Fruit fly (Drosophila melanogaster): ENCODE measurements around the gene Mhc.

Mhc gene

DNA sequence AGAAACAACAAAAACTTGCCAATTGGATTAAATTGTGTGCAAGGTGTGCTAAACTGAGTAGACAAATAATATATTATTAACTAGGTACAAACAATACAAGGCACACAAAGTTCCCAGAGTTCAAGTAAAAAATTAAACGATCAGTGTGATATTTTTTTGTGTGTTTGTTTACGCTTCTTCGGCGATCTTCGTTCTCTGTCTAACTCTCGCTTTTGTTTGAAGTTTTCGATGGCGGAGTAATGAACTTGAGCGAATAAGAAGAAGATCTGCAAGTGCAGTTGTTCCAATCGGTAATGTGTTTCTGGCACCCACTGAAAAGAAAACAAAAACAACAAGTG lies 50.4 kb downstream of the Mhc start:
- TF ChIP-seq ttk (optimal IDR thresholded peaks at IDR 0.05): no peak
- TF ChIP-seq Myc (optimal IDR thresholded peaks at IDR 0.05): no peak
- no peak for TF ChIP-seq insv (optimal IDR thresholded peaks at IDR 0.05)
- TF ChIP-seq Sin3A (optimal IDR thresholded peaks at IDR 0.05): no peak
- no peak for TF ChIP-seq h (optimal IDR thresholded peaks at IDR 0.05)
- TF ChIP-seq psq (optimal IDR thresholded peaks at IDR 0.05): no peak

DNA sequence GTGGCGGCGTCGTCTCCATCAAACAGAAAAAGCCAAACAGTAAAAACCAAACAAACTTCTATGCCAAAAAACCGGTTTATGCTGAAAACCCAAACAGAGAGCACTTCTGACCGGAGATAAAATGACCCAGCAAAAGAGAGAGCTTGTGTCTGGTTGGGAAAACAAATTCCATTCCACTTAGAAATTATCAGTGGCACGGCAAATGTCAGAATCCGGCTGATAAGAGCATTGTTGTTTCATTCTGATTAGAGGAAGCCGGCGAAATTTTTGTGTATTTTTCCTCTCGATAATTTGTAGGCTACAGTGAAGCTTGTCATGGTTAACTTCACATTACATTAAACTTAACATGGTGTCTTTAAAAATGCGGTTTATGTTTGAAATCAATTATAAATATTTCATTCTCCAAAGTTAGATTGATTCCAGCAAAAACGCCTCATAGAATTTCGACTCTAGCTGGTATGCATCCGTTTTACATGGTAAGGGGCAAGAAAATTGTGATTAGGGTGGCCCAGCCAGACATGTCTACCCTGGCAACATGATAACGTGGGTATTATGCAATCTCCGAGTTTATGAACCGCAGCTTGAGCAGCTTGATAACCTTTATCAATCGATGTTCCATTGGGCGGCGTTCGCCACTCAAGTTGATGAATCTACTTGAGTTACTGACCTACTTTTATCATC lies 51.2 kb downstream of the Mhc start:
- TF ChIP-seq h (optimal IDR thresholded peaks at IDR 0.05) (no peak), psq (optimal IDR thresholded peaks at IDR 0.05) (no peak), ttk (optimal IDR thresholded peaks at IDR 0.05) (no peak), Myc (optimal IDR thresholded peaks at IDR 0.05) (no peak), Sin3A (optimal IDR thresholded peaks at IDR 0.05) (no peak), insv (optimal IDR thresholded peaks at IDR 0.05) (no peak)

DNA sequence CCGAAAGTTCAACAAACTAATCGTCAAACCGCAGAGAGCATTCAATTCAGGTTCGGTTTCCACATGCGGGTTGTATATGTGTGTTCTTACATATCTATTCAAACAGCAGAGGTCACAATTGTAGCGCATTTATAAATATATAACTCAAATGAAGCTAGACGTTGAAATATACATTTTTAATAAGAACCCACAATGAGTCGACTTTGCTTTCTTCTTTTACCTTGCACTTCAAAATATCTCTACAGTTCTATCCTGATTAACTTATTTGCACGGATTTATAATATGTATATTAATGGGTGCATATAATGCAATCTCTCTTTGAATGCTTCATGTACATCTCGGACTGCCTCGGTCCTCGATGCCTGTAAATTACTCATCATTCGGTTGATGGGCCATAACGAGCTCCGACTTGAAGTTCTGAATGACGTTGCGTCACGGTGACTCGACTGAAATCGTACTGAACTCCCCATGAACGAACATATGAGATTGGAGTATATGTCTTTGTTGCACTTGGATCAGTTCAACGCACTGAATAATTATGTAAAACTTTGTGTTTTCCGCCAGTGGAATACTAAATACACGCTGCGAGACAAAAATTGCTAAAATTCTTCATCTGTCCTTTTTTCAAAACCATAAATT lies 52.1 kb downstream of the Mhc start:
- no peak for TF ChIP-seq Sin3A (optimal IDR thresholded peaks at IDR 0.05)
- TF ChIP-seq psq (optimal IDR thresholded peaks at IDR 0.05): no peak
- no peak for TF ChIP-seq ttk (optimal IDR thresholded peaks at IDR 0.05)
- no peak for TF ChIP-seq h (optimal IDR thresholded peaks at IDR 0.05)
- no peak for TF ChIP-seq Myc (optimal IDR thresholded peaks at IDR 0.05)
- TF ChIP-seq insv (optimal IDR thresholded peaks at IDR 0.05): no peak

DNA sequence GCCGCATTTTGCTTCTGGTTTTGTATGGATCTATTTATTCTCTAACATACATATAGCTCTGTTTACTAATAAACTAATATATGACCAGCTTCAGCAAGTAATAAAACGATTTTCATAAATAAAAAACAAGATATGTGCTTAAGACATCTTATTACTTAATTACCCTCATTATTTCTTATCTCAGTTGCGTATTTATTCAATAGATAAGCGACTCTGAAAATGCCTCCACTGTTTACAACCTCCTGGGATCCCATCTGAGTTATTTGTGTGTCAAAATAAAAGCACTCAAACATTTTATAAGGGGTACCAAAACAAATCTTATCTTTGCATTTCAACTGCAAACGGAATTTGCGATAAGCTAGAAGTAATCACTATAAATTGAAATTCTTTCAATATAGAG lies 53.3 kb downstream of the Mhc start:
- TF ChIP-seq Sin3A (optimal IDR thresholded peaks at IDR 0.05) (no peak), Myc (optimal IDR thresholded peaks at IDR 0.05) (no peak), insv (optimal IDR thresholded peaks at IDR 0.05) (no peak), psq (optimal IDR thresholded peaks at IDR 0.05) (no peak), h (optimal IDR thresholded peaks at IDR 0.05) (no peak), ttk (optimal IDR thresholded peaks at IDR 0.05) (no peak)

DNA sequence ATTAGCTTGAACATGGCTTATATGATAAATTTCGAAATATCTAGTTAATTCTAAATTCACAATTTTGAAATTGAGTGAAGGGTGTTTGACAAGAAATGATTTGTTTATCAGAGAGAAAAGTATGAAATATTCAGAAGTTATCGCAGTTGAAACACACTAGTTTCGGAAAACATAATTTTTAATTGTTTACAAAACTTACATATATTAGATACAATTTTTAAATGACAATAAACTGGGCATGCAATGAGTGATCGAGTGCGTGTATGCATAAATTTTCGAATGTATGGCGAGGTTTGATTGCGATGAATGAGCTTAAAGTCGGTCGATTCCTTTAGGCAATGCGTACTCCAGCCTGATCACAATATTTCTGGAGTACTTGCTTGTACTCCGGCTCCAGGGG lies 54.6 kb downstream of the Mhc start, which contains the start of gene CG13280:
Gene CG13280 (minus strand): TSS at position 101 of the 400 bp plus-strand sequence.
- TF ChIP-seq insv (optimal IDR thresholded peaks at IDR 0.05): no peak
- TF ChIP-seq Sin3A (optimal IDR thresholded peaks at IDR 0.05): no peak
- no peak for TF ChIP-seq psq (optimal IDR thresholded peaks at IDR 0.05)
- TF ChIP-seq h (optimal IDR thresholded peaks at IDR 0.05): no peak
- TF ChIP-seq ttk (optimal IDR thresholded peaks at IDR 0.05): no peak
- TF ChIP-seq Myc (optimal IDR thresholded peaks at IDR 0.05): no peak

DNA sequence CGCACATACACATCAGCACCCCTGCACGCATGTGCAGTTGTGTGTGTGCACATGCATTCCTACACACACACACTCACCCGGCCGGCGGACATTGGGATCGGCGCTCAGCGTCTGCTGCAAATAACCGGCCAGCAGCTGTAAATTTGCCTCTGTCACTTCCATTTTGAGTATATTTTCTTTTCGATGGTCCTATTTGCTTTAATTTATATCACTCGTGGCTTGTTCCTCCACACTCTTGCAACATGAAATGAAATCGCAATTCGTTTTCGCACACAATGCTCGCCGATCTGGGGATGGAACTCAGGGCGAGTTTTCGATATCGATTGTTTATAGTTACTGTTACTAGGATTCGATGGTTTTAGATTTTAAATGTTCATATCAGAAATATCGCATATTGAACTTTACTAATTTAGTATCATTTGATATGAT lies 58.6 kb downstream of the Mhc start, which contains the start of gene Cse1:
Gene Cse1 (minus strand): TSS at position 303 of the 429 bp plus-strand sequence.
- TF ChIP-seq Sin3A (optimal IDR thresholded peaks at IDR 0.05): no peak
- TF ChIP-seq h (optimal IDR thresholded peaks at IDR 0.05): no peak
- TF ChIP-seq psq (optimal IDR thresholded peaks at IDR 0.05): no peak
- no peak for TF ChIP-seq Myc (optimal IDR thresholded peaks at IDR 0.05)
- TF ChIP-seq insv (optimal IDR thresholded peaks at IDR 0.05): no peak
- TF ChIP-seq ttk (optimal IDR thresholded peaks at IDR 0.05): no peak

DNA sequence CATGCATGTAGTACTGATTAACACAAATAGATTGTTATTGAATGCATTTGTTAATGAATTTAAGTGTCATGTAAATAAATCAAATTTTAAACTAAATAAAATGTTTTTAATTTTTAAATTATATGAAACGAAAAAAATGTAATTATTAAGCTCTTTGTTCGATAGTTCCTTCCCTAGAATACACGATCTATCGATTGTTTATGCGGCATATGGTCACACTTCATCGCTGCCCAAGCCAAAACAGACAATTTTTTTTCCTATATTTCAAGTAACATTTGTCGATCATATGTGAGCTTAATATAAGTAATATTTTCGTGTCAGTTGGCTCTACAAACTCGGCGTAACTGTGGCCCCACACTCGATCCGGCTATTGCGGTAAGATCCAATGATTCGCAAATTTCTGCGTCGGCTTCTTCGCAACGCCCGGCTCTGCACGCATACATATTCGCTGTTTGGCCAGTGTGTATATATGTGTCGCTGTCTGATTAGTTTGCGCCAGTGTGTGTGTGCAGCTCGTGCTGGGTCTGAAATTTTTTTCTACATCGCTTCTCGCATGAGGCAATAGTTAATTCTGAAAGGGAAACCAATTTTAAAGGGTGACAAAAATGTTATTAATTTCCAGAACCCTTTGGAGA lies 60.6 kb downstream of the Mhc start, which contains the start of gene AspRS-m:
Gene AspRS-m (plus strand): TSS at position 207 of the 635 bp plus-strand sequence.
- TF ChIP-seq Myc (optimal IDR thresholded peaks at IDR 0.05): no peak
- TF ChIP-seq Sin3A (optimal IDR thresholded peaks at IDR 0.05): no peak
- no peak for TF ChIP-seq psq (optimal IDR thresholded peaks at IDR 0.05)
- TF ChIP-seq ttk (optimal IDR thresholded peaks at IDR 0.05): no peak
- TF ChIP-seq insv (optimal IDR thresholded peaks at IDR 0.05): no peak
- no peak for TF ChIP-seq h (optimal IDR thresholded peaks at IDR 0.05)

DNA sequence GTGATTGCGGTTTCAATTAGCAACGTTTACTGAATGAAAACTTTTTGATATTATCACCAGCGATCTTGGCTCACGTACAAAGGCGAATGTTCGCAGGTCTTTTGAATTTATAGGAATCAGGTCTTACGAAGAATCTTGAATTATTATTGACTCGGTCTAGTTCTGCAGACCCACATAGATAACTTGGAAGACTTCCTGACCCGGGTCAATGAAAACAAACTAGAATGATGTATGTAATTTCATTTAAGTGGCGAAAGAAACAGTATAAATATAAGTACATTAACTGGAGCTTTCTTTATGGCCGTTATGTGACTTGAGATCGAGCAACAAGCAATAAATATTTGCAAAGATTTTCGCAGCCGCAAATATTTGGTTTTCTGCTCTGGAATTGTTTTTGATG lies 68.0 kb downstream of the Mhc start, which contains the start of gene CG13282:
Gene CG13282 (minus strand): TSS at position 101 of the 400 bp plus-strand sequence.
- TF ChIP-seq Sin3A (optimal IDR thresholded peaks at IDR 0.05) (no peak), h (optimal IDR thresholded peaks at IDR 0.05) (no peak), ttk (optimal IDR thresholded peaks at IDR 0.05) (no peak), insv (optimal IDR thresholded peaks at IDR 0.05) (no peak), Myc (optimal IDR thresholded peaks at IDR 0.05) (no peak), psq (optimal IDR thresholded peaks at IDR 0.05) (no peak)

DNA sequence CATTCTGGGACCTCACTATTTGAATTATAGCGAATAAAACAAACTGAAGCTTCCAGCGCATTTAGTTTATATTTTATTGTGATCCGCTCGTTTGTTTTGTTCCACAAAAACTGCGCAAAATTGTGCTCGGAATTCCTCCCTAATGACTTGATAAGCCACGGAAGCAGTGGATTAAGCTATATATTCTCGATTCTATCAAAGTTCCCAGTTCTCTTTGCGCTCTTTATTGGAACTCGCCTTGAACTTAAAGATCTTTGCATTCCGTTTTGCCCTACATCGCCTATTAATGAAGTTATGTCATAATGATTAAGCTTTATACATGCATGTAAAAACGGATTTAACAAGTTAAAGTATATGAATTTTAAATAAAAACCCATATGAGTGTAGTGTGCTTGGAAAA lies 70.8 kb downstream of the Mhc start, which contains the start of gene Nepl9:
Gene Nepl9 (minus strand): TSS at position 101 of the 400 bp plus-strand sequence.
- TF ChIP-seq insv (optimal IDR thresholded peaks at IDR 0.05) (no peak), ttk (optimal IDR thresholded peaks at IDR 0.05) (no peak), Sin3A (optimal IDR thresholded peaks at IDR 0.05) (no peak), psq (optimal IDR thresholded peaks at IDR 0.05) (no peak), Myc (optimal IDR thresholded peaks at IDR 0.05) (no peak), h (optimal IDR thresholded peaks at IDR 0.05) (no peak)

DNA sequence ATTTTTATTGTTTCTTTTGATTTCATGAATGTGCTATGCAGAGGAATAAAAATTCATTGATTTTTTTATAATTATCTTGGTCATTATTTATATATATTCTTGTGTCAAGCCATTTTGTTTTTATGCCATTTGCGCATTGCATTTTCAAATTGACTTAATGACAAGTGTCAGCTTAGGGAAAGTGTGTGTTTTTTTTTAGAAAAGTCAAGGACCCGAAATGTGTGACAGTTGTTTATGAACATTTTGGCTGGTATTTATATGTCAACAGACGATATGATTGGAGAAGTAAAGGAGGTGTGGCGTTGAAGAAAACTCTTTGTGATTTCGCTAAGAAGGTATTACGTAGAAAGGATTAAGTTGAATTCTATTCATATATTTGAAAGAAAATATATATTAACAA lies 71.3 kb downstream of the Mhc start, which contains the start of the genes SclA and SclB:
Gene SclA (plus strand): TSS at position 301 of the 400 bp plus-strand sequence.
Gene SclB (plus strand): TSS at position 301 of the 400 bp plus-strand sequence.
- TF ChIP-seq Myc (optimal IDR thresholded peaks at IDR 0.05) (no peak), psq (optimal IDR thresholded peaks at IDR 0.05) (no peak), h (optimal IDR thresholded peaks at IDR 0.05) (no peak), ttk (optimal IDR thresholded peaks at IDR 0.05) (no peak), insv (optimal IDR thresholded peaks at IDR 0.05) (no peak), Sin3A (optimal IDR thresholded peaks at IDR 0.05) (no peak)

All from Kc167 (cell line).